Fruit fly (Drosophila melanogaster): ENCODE data around the gene kdn.

kdn gene

DNA sequence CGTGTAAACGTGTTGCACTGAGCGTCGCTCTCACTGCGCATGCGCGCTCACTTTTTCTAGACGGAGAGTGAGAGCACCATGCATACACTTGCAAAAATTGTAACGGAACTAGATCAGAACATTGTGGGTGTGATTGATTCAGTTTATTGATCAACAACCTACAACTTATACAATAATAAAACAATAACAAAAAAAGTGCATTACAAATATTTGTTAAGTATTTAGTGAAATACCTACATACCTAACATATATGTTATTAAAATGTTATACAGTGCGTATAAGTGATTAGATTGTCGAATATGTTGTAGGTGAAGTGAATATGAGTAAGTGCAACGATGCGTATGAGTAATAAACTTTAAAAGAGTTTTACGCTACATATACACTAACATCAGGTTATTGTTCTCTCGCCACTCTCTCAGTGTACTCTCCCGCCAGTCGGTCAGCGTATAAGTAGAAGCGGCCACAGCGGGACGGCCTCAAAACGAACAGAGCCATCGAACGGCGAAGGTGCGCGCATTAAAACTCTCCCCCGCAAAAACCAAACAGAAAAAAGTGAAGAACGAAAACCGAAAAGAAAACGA lies 20.0 kb upstream of the kdn start, which contains the start of gene CG42240 (continued):
- TF ChIP-seq CG6808 (GFP tag; optimal IDR thresholded peaks at IDR 0.05) = peak; percentile 95
- peak; percentile 92 for TF ChIP-seq CG15336 (GFP tag; IDR thresholded peaks at IDR 0.05)
- peak; percentile 86 for TF ChIP-seq CG9139 (GFP tag; optimal IDR thresholded peaks at IDR 0.05)
- peak; percentile 95 for TF ChIP-seq CG34406 (GFP tag; optimal IDR thresholded peaks at IDR 0.05)
- TF ChIP-seq Hr39 (GFP tag; optimal IDR thresholded peaks at IDR 0.05) = peak; percentile 88
- TF ChIP-seq CG6163 (GFP tag; IDR thresholded peaks at IDR 0.05) = peak; percentile 72
- peak; percentile 93 for TF ChIP-seq fd59A (GFP tag; optimal IDR thresholded peaks at IDR 0.05)
- peak; percentile 93 for TF ChIP-seq topi (GFP tag; optimal IDR thresholded peaks at IDR 0.05)
- TF ChIP-seq dac (GFP tag; optimal IDR thresholded peaks at IDR 0.05) = peak; percentile 90
- peak; percentile 88 for TF ChIP-seq CG31627 (GFP tag; optimal IDR thresholded peaks at IDR 0.05)
- peak; percentile 95 for TF ChIP-seq CG4318 (GFP tag; optimal IDR thresholded peaks at IDR 0.05)
- TF ChIP-seq Eip93F (GFP tag; optimal IDR thresholded peaks at IDR 0.05) = peak; percentile 65
- peak; percentile 91 for TF ChIP-seq dsx (GFP tag; optimal IDR thresholded peaks at IDR 0.05; ENCODE audit: poor library complexity, severe bottlenecking)
- TF ChIP-seq Sox14 (GFP tag; optimal IDR thresholded peaks at IDR 0.05) = peak; percentile 93
- TF ChIP-seq Sox102F (GFP tag; optimal IDR thresholded peaks at IDR 0.05) = peak; percentile 95
- TF ChIP-seq ss (GFP tag; optimal IDR thresholded peaks at IDR 0.05) = peak; percentile 93 to 95
- peak; percentile 73 for TF ChIP-seq Gug (GFP tag; IDR thresholded peaks at IDR 0.05)
- TF ChIP-seq Smox (GFP tag; optimal IDR thresholded peaks at IDR 0.05) = peak; percentile 94

DNA sequence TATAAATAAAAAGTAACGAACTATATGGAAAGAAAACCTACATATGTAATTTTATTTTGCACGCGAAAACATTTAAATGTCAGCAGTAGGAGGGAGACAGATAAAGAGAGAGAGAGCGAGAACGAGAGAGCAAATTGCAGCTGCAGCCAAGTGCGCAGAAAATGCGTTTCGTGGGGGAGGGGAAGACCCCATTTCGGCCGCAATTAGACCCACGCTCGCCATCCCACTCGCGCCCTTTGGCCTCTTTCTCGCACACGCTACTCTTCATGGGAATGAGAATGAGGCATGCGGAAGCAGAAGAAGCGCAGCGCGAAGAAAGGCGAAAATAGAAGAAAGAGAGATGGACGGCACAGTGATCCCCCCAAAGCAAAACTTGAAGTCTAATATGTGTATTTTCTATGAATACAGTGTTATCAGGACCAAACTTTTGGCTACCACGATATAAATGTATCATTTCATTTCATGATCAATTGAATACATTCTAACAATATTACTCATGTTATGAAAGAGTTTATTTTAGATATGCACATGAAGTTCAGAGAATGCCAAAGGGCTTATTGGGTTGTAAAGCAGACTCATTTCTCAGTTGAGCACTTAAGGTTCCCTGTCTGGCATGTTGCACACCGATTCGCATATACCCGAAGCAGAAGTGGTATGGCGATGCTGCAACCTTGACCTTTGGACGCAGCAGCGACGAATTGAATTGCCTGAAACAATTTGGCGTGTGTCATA lies 17.3 kb upstream of the kdn start:
- TF ChIP-seq pdm3 (GFP tag; optimal IDR thresholded peaks at IDR 0.05) (peak; percentile 48), dac (GFP tag; optimal IDR thresholded peaks at IDR 0.05) (peak; percentile 34), Eip75B (GFP tag; optimal IDR thresholded peaks at IDR 0.05) (peak; percentile 40), CG11294 (GFP tag; IDR thresholded peaks at IDR 0.05) (no peak), Ets21C (GFP tag; optimal IDR thresholded peaks at IDR 0.05) (no peak), CG7368 (GFP tag; optimal IDR thresholded peaks at IDR 0.05) (no peak), spab (GFP tag; optimal IDR thresholded peaks at IDR 0.05) (peak; percentile 39), Hr4 (GFP tag; optimal IDR thresholded peaks at IDR 0.05) (peak; percentile 53), CG8119 (GFP tag; IDR thresholded peaks at IDR 0.05) (0 out of 3 replicates have a peak, but pooled peaks have one; percentile 17), Sox102F (GFP tag; optimal IDR thresholded peaks at IDR 0.05) (peak; percentile 23), eg (GFP tag; IDR thresholded peaks at IDR 0.05) (peak; percentile 35; the same call in 2 of the 3 replicates), Sox15 (GFP tag; optimal IDR thresholded peaks at IDR 0.05) (no peak), svp (GFP tag) (peak; percentile 86), topi (GFP tag; optimal IDR thresholded peaks at IDR 0.05) (peak; percentile 21), lz (GFP tag; optimal IDR thresholded peaks at IDR 0.05) (peak; percentile 26), salr (GFP tag; optimal IDR thresholded peaks at IDR 0.05) (peak; percentile 22 to 31), achi (GFP tag; optimal IDR thresholded peaks at IDR 0.05) (peak; percentile 26), Blimp-1 (GFP tag; optimal IDR thresholded peaks at IDR 0.05) (no peak), fd85E (GFP tag; optimal IDR thresholded peaks at IDR 0.05) (no peak), net (GFP tag; optimal IDR thresholded peaks at IDR 0.05) (peak; percentile 30), CG32006 (GFP tag; optimal IDR thresholded peaks at IDR 0.05) (peak; percentile 63), CG10631 (GFP tag; optimal IDR thresholded peaks at IDR 0.05) (peak; percentile 20), CG6276 (GFP tag; optimal IDR thresholded peaks at IDR 0.05) (peak; percentile 20), CG31627 (GFP tag; optimal IDR thresholded peaks at IDR 0.05) (no peak), ss (GFP tag; optimal IDR thresholded peaks at IDR 0.05) (peak; percentile 20 to 38), dsx (GFP tag; optimal IDR thresholded peaks at IDR 0.05; ENCODE audit: poor library complexity, severe bottlenecking) (no peak), Met (GFP tag; optimal IDR thresholded peaks at IDR 0.05) (peak; percentile 10), CG8319 (GFP tag; optimal IDR thresholded peaks at IDR 0.05) (peak; percentile 9), CG16779 (tag; optimal IDR thresholded peaks at IDR 0.05) (no peak), CG6792 (GFP tag; optimal IDR thresholded peaks at IDR 0.05) (peak; percentile 11), Eip78C (GFP tag) (peak; percentile 62), Lpt (GFP tag; optimal IDR thresholded peaks at IDR 0.05) (peak; percentile 41), CG11762 (GFP tag; optimal IDR thresholded peaks at IDR 0.05; ENCODE audit: insufficient read depth) (peak; percentile 20), esn (GFP tag; optimal IDR thresholded peaks at IDR 0.05) (peak; percentile 23), Eip93F (GFP tag; optimal IDR thresholded peaks at IDR 0.05) (no peak), fkh (GFP tag; optimal IDR thresholded peaks at IDR 0.05) (no peak)

Measured in whole organism, prepupa.